Worm (Caenorhabditis elegans): Measurements from ENCODE around the gene oac-42.

oac-42 gene

DNA sequence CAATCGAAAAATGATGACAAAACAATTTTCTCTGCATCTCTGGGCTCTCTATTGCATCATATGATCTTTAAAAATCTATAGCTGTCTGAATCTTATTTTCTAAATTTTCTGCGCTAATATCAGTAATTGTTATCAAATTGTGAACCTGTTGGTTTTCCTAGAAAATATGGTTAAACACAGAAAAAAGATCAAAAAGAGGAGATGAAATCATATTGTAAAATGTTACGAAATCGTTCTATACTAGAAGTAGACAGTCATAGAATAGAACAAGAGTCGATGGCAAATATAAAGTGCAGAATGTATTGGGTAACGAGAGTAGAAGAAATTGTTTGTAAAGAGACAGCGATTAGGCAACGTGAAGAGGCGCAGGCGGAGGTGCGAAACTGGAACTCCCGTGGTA is 3.9 kb downstream of the oac-42 start (continued):
- TF ChIP-seq F49E8.2 (tag; optimal IDR thresholded peaks at IDR 0.05; ENCODE audit: borderline replicate concordance) (no peak), zip-11 (GFP tag; IDR thresholded peaks at IDR 0.05) (no peak), saeg-2 (GFP tag; IDR thresholded peaks at IDR 0.05) (no peak), mep-1 (tag; optimal IDR thresholded peaks at IDR 0.05) (peak; percentile 50), gei-8 (GFP tag; optimal IDR thresholded peaks at IDR 0.05) (no peak), pha-4 (GFP tag; IDR thresholded peaks at IDR 0.05) (no peak), pha-4 (tag; optimal IDR thresholded peaks at IDR 0.05) (no peak), skn-1 (tag; optimal IDR thresholded peaks at IDR 0.05) (no peak), attf-4 (tag; optimal IDR thresholded peaks at IDR 0.05) (no peak), ZK337.2 (GFP tag; IDR thresholded peaks at IDR 0.05) (no peak), Y75B8A.6 (GFP tag; IDR thresholded peaks at IDR 0.05) (0 out of 2 replicates have a peak, but pooled peaks have one; percentile 29), madf-9 (GFP tag; conservative IDR thresholded peaks at IDR 0.05) (no peak), daf-8 (GFP tag; IDR thresholded peaks at IDR 0.05) (no peak), egl-27 (tag; optimal IDR thresholded peaks at IDR 0.05) (no peak), dmd-8 (GFP tag; IDR thresholded peaks at IDR 0.05) (no peak), tag-97 (GFP tag; IDR thresholded peaks at IDR 0.05) (no peak), ZK546.5 (tag; optimal IDR thresholded peaks at IDR 0.05) (no peak), sdz-12 (GFP tag; optimal IDR thresholded peaks at IDR 0.05) (no peak), nhr-25 (tag; optimal IDR thresholded peaks at IDR 0.05; ENCODE audit: borderline replicate concordance, insufficient read depth) (no peak), nhr-28 (tag; optimal IDR thresholded peaks at IDR 0.05) (peak; percentile 95), tra-1 (GFP tag; IDR thresholded peaks at IDR 0.05) (no peak), nhr-6 (tag; optimal IDR thresholded peaks at IDR 0.05) (peak; percentile 28), ceh-44 (GFP tag; IDR thresholded peaks at IDR 0.05) (no peak), R02D3.7 (tag; optimal IDR thresholded peaks at IDR 0.05) (no peak), T26A8.4 (GFP tag; IDR thresholded peaks at IDR 0.05) (no peak), nhr-48 (tag; optimal IDR thresholded peaks at IDR 0.05) (peak; percentile 80), madf-5 (GFP tag; IDR thresholded peaks at IDR 0.05) (no peak), hmg-1.1 (GFP tag; IDR thresholded peaks at IDR 0.05) (0 out of 2 replicates have a peak, but pooled peaks have one; percentile 22), nhr-111 (GFP tag; optimal IDR thresholded peaks at IDR 0.05) (no peak), zfp-3 (GFP tag; conservative IDR thresholded peaks at IDR 0.05) (no peak), hlh-30 (tag; optimal IDR thresholded peaks at IDR 0.05; ENCODE audit: insufficient read depth) (peak; percentile 59), spr-1 (tag; optimal IDR thresholded peaks at IDR 0.05) (no peak), nhr-41 (GFP tag; IDR thresholded peaks at IDR 0.05) (no peak), pqm-1 (tag; optimal IDR thresholded peaks at IDR 0.05) (peak; percentile 17), lim-7 (GFP tag; IDR thresholded peaks at IDR 0.05) (no peak), dmd-6 (GFP tag; IDR thresholded peaks at IDR 0.05) (peak; percentile 87), nhr-102 (tag; optimal IDR thresholded peaks at IDR 0.05) (no peak), nhr-42 (GFP tag; IDR thresholded peaks at IDR 0.05) (no peak), mxl-2 (GFP tag; conservative IDR thresholded peaks at IDR 0.05) (no peak), unc-39 (tag; optimal IDR thresholded peaks at IDR 0.05) (no peak), ztf-11 (tag; optimal IDR thresholded peaks at IDR 0.05) (no peak), F26F4.8 (GFP tag; conservative IDR thresholded peaks at IDR 0.05) (no peak), mdl-1 (tag; optimal IDR thresholded peaks at IDR 0.05) (peak in 1 of 2 experiments; percentile 47), snpc-4 (tag; optimal IDR thresholded peaks at IDR 0.05) (no peak), spr-3 (GFP tag; optimal IDR thresholded peaks at IDR 0.05) (no peak), ces-1 (GFP tag; optimal IDR thresholded peaks at IDR 0.05) (no peak), vab-7 (GFP tag; IDR thresholded peaks at IDR 0.05) (no peak), lir-3 (tag; optimal IDR thresholded peaks at IDR 0.05) (no peak), aly-2 (tag; optimal IDR thresholded peaks at IDR 0.05) (no peak), lin-38 (GFP tag; IDR thresholded peaks at IDR 0.05) (no peak), dmd-9 (GFP tag; IDR thresholded peaks at IDR 0.05) (no peak), ctbp-1 (GFP tag; IDR thresholded peaks at IDR 0.05) (no peak)
